Fruit fly (Drosophila melanogaster) whole organism, embryonic: ENCODE data around the gene Eig71Ec.

Source experiments
- Aef1 ChIP-seq: fragments of 200-800 bp; sonication (Bioruptor generic); IDR thresholded peaks from 3 replicates; pipeline ENCODE4 v1.3.6; 2022; ENCODE audit warnings: missing biosample characterization, missing genetic modification characterization
- Atf3 ChIP-seq: fragments of 200-800 bp; sonication (Bioruptor generic); optimal IDR thresholded peaks from 3 replicates; lab custom pipeline; 2016; ENCODE audit warnings: missing biosample characterization, missing genetic modification characterization
- CG10462 ChIP-seq: fragments of 200-800 bp; sonication (Bioruptor generic); optimal IDR thresholded peaks from 2 replicates; lab custom pipeline; 2016; ENCODE audit warnings: missing biosample characterization, missing genetic modification characterization
- CG11093 ChIP-seq: fragments of 200-800 bp; sonication (Bioruptor generic); IDR thresholded peaks from 3 replicates; pipeline ENCODE4 v1.3.6; 2022; ENCODE audit warnings: missing biosample characterization, missing genetic modification characterization
- CG12071 ChIP-seq: fragments of 200-800 bp; sonication (Bioruptor generic); optimal IDR thresholded peaks from 3 replicates; lab custom pipeline; 2018; ENCODE audit warnings: missing biosample characterization, mild to moderate bottlenecking, missing genetic modification characterization
- CG12391 ChIP-seq: fragments of 200-800 bp; sonication (Bioruptor generic); optimal IDR thresholded peaks from 3 replicates; lab custom pipeline; 2018; ENCODE audit warnings: missing biosample characterization, mild to moderate bottlenecking, missing genetic modification characterization, moderate library complexity
- CG13296 ChIP-seq: fragments of 200-800 bp; sonication (Bioruptor generic); optimal IDR thresholded peaks from 3 replicates; lab custom pipeline; 2018; ENCODE audit warnings: missing biosample characterization, mild to moderate bottlenecking, missing genetic modification characterization
- CG14710 ChIP-seq: fragments of 200-800 bp; sonication (Bioruptor generic); optimal IDR thresholded peaks from 3 replicates; lab custom pipeline; 2019; ENCODE audit warnings: missing biosample characterization, mild to moderate bottlenecking, missing genetic modification characterization, moderate library complexity
- CG1529 ChIP-seq: fragments of 200-800 bp; sonication (Bioruptor generic); optimal IDR thresholded peaks from 3 replicates; lab custom pipeline; 2018; ENCODE audit warnings: missing biosample characterization, missing genetic modification characterization
- CG16779 ChIP-seq: fragments of 200-800 bp; sonication (Bioruptor generic); IDR thresholded peaks from 2 replicates; pipeline ENCODE4 v1.3.6; 2022; ENCODE audit warnings: missing biosample characterization, missing genetic modification characterization
- CG2116 ChIP-seq: fragments of 200-800 bp; sonication (Bioruptor generic); optimal IDR thresholded peaks from 3 replicates; lab custom pipeline; 2018; ENCODE audit warnings: missing biosample characterization, mild to moderate bottlenecking, missing genetic modification characterization
- CG2678 ChIP-seq: fragments of 200-800 bp; sonication (Bioruptor generic); optimal IDR thresholded peaks from 3 replicates; lab custom pipeline; 2019; ENCODE audit warnings: missing biosample characterization, mild to moderate bottlenecking, missing genetic modification characterization, moderate library complexity
- CG31388 ChIP-seq: fragments of 200-800 bp; sonication (Bioruptor generic); optimal IDR thresholded peaks from 2 replicates; lab custom pipeline; 2016; ENCODE audit warnings: missing biosample characterization, missing genetic modification characterization
- CG32532 ChIP-seq: fragments of 200-800 bp; sonication (Bioruptor generic); IDR thresholded peaks from 2 replicates; pipeline ENCODE4 v1.3.6; 2022; ENCODE audit warnings: missing biosample characterization, missing genetic modification characterization
- CG3838 ChIP-seq: fragments of 200-800 bp; sonication (Bioruptor generic); optimal IDR thresholded peaks from 3 replicates; lab custom pipeline; 2016; ENCODE audit warnings: missing biosample characterization, missing genetic modification characterization
- CG3995 ChIP-seq: fragments of 200-800 bp; sonication (Bioruptor generic); optimal IDR thresholded peaks from 3 replicates; lab custom pipeline; 2016; ENCODE audit warnings: missing biosample characterization, missing genetic modification characterization
- CG4730 ChIP-seq: fragments of 200-800 bp; sonication (Bioruptor generic); IDR thresholded peaks from 2 replicates; pipeline ENCODE4 v1.3.6; 2022; ENCODE audit warnings: missing biosample characterization, missing genetic modification characterization
- CG7372 ChIP-seq: fragments of 200-800 bp; sonication (Bioruptor generic); IDR thresholded peaks from 2 replicates; pipeline ENCODE4 v1.3.6; 2022; ENCODE audit warnings: missing biosample characterization, missing genetic modification characterization
- CG7745 ChIP-seq: fragments of 200-800 bp; sonication (Bioruptor generic); optimal IDR thresholded peaks from 2 replicates; lab custom pipeline; 2018; ENCODE audit warnings: missing biosample characterization, mild to moderate bottlenecking, missing genetic modification characterization, moderate library complexity
- CG9437 ChIP-seq: fragments of 200-800 bp; sonication (Bioruptor generic); optimal IDR thresholded peaks from 2 replicates; lab custom pipeline; 2018; ENCODE audit warnings: missing biosample characterization, mild to moderate bottlenecking, missing genetic modification characterization
- CG9817 ChIP-seq: fragments of 200-800 bp; sonication (Bioruptor generic); optimal IDR thresholded peaks from 2 replicates; lab custom pipeline; 2018; ENCODE audit warnings: missing biosample characterization, mild to moderate bottlenecking, missing genetic modification characterization, moderate library complexity
- Dek ChIP-seq: fragments of 200-800 bp; sonication (Bioruptor generic); optimal IDR thresholded peaks from 3 replicates; lab custom pipeline; 2019; ENCODE audit warnings: missing biosample characterization, mild to moderate bottlenecking, missing genetic modification characterization, moderate library complexity
- Ets65A ChIP-seq: fragments of 200-800 bp; sonication (Bioruptor generic); peaks from one replicate; lab custom pipeline; 2016; ENCODE audit warnings: missing biosample characterization, missing genetic modification characterization
- Fer3 ChIP-seq: fragments of 200-800 bp; sonication (Bioruptor generic); optimal IDR thresholded peaks from 2 replicates; lab custom pipeline; 2018; ENCODE audit warnings: missing biosample characterization, mild to moderate bottlenecking, missing genetic modification characterization, moderate library complexity
- GATAe ChIP-seq: fragments of 200-800 bp; sonication (Bioruptor generic); conservative IDR thresholded peaks from 2 replicates; pipeline ENCODE4 v1.3.6; 2022; ENCODE audit warnings: missing biosample characterization, missing genetic modification characterization
- HLHmδ ChIP-seq: fragments of 200-800 bp; sonication (Bioruptor generic); optimal IDR thresholded peaks from 2 replicates; lab custom pipeline; 2018; ENCODE audit warnings: missing biosample characterization, mild to moderate bottlenecking, missing genetic modification characterization, moderate library complexity
- Lim3 ChIP-seq: fragments of 200-800 bp; sonication (Bioruptor generic); IDR thresholded peaks from 2 replicates; pipeline ENCODE4 v1.3.6; 2022; ENCODE audit warnings: missing biosample characterization, missing genetic modification characterization
- Med ChIP-seq: fragments of 200-800 bp; sonication (Bioruptor generic); peaks from one replicate; lab custom pipeline; 2016; ENCODE audit warnings: missing biosample characterization, missing genetic modification characterization, mild to moderate bottlenecking, inconsistent platforms, moderate library complexity
- Mes4 ChIP-seq: fragments of 200-800 bp; sonication (Bioruptor generic); optimal IDR thresholded peaks from 2 replicates; lab custom pipeline; 2016; ENCODE audit warnings: missing biosample characterization, missing genetic modification characterization
- Six4 ChIP-seq: fragments of 200-800 bp; sonication (Bioruptor generic); optimal IDR thresholded peaks from 2 replicates; lab custom pipeline; 2016; ENCODE audit warnings: missing biosample characterization, missing genetic modification characterization
- Sry-δ ChIP-seq: fragments of 200-800 bp; sonication (Bioruptor generic); optimal IDR thresholded peaks from 2 replicates; lab custom pipeline; 2016; ENCODE audit warnings: missing biosample characterization, missing genetic modification characterization
- Usf ChIP-seq: fragments of 200-800 bp; sonication (Bioruptor generic); optimal IDR thresholded peaks from 2 replicates; lab custom pipeline; 2017; ENCODE audit warnings: missing genotype, missing biosample characterization, missing genetic modification characterization
- Xrp1 ChIP-seq: fragments of 200-800 bp; sonication (Bioruptor generic); IDR thresholded peaks from 2 replicates; pipeline ENCODE4 v1.3.6; 2022; ENCODE audit warnings: missing biosample characterization, missing genetic modification characterization
- az2 ChIP-seq: fragments of 200-800 bp; sonication (Bioruptor generic); optimal IDR thresholded peaks from 3 replicates; lab custom pipeline; 2016; ENCODE audit warnings: missing biosample characterization, missing genetic modification characterization
- bowl ChIP-seq: fragments of 200-800 bp; sonication (Bioruptor generic); IDR thresholded peaks from 2 replicates; pipeline ENCODE4 v1.3.6; 2022; ENCODE audit warnings: missing biosample characterization, missing genetic modification characterization
- chif ChIP-seq, 2 experiments: fragments of 200-800 bp; sonication (Bioruptor generic); optimal IDR thresholded peaks; 3 replicates each; lab custom pipeline; 2016; ENCODE audit warnings: missing biosample characterization in 2 of 2, missing genetic modification characterization in 2 of 2
- dati ChIP-seq: fragments of 200-800 bp; sonication (Bioruptor generic); IDR thresholded peaks from 2 replicates; pipeline ENCODE4 v1.3.6; 2022; ENCODE audit warnings: missing biosample characterization, missing genetic modification characterization
- gt ChIP-seq: fragments of 200-800 bp; sonication (Bioruptor generic); IDR thresholded peaks from 2 replicates; pipeline ENCODE4 v1.3.6; 2022; ENCODE audit warnings: missing biosample characterization, missing genetic modification characterization
- kay ChIP-seq: fragments of 200-800 bp; sonication (Bioruptor generic); optimal IDR thresholded peaks from 2 replicates; lab custom pipeline; 2016; ENCODE audit warnings: missing biosample characterization, missing genetic modification characterization
- otp ChIP-seq: fragments of 200-800 bp; sonication (Bioruptor generic); IDR thresholded peaks from 3 replicates; pipeline ENCODE4, ENCODE4 v1.3.6; 2022; ENCODE audit warnings: missing biosample characterization, missing genetic modification characterization
- prd ChIP-seq, 3 experiments: fragments of >200 bp in 2 of 3; fragments of 200-800 bp in 1 of 3; sonication (Bioruptor generic) in 1 of 3; optimal IDR thresholded peaks in 2 of 3; IDR thresholded peaks in 1 of 3; 2 replicates in 2 of 3; 3 replicates in 1 of 3; pipeline versions ENCODE4 v1.3.6 to Lab custom; 2017 to 2022; ENCODE audit warnings: missing biosample characterization in 1 of 3, missing genetic modification characterization in 1 of 3
- pum ChIP-seq: fragments of 200-800 bp; sonication (Bioruptor generic); optimal IDR thresholded peaks from 2 replicates; lab custom pipeline; 2016; ENCODE audit warnings: missing biosample characterization, missing genetic modification characterization
- run ChIP-seq: fragments of 200-800 bp; sonication (Bioruptor generic); optimal IDR thresholded peaks from 3 replicates; lab custom pipeline; 2018; ENCODE audit warnings: missing biosample characterization, mild to moderate bottlenecking, missing genetic modification characterization
- sd ChIP-seq: fragments of 200-800 bp; sonication (Bioruptor generic); optimal IDR thresholded peaks from 3 replicates; lab custom pipeline; 2018; ENCODE audit warnings: missing biosample characterization, mild to moderate bottlenecking, missing genetic modification characterization, moderate library complexity
- stc ChIP-seq: fragments of 200-800 bp; sonication (Bioruptor generic); IDR thresholded peaks from 2 replicates; pipeline ENCODE4 v1.3.6; 2022; ENCODE audit warnings: missing biosample characterization, missing genetic modification characterization
- ttk ChIP-seq: fragments of 200-800 bp; sonication (Bioruptor generic); IDR thresholded peaks from 2 replicates; pipeline ENCODE4 v2.1.2; 2022; ENCODE audit warnings: missing biosample characterization, missing genetic modification characterization
- zf30C ChIP-seq: fragments of 200-800 bp; sonication (Bioruptor generic); optimal IDR thresholded peaks from 3 replicates; lab custom pipeline; 2018; ENCODE audit warnings: missing biosample characterization, mild to moderate bottlenecking, missing genetic modification characterization

Eig71Ec gene

DNA sequence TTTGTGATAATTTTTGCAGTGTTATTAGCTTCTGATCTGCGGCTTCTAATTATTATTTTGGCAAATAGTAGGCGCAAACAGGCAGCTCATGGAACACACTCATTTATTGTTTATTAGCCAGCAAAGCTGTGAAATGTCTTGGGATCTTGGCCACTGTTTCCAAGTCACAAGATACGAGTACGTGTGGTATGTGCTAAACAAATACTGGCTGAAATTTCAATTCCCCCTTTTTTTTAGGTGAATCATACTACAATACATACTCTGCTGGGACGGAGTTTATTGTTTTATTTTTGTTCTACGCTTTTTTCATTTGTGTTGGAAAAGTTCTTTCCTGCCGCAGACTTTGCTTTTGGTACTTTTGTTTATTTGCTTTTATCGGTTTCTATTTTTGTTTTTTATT lies 21.0 kb downstream of the Eig71Ec start:
- no peak for TF ChIP-seq zf30C (GFP tag; lab: Kevin White, UChicago)
- TF ChIP-seq Med (GFP tag; lab: Kevin White, UChicago), result peak; percentile 34
- no peak for TF ChIP-seq gt (GFP tag; lab: Robert Waterston, UW)
- TF ChIP-seq sd (tag; lab: Kevin White, UChicago), result peak; percentile 65

DNA sequence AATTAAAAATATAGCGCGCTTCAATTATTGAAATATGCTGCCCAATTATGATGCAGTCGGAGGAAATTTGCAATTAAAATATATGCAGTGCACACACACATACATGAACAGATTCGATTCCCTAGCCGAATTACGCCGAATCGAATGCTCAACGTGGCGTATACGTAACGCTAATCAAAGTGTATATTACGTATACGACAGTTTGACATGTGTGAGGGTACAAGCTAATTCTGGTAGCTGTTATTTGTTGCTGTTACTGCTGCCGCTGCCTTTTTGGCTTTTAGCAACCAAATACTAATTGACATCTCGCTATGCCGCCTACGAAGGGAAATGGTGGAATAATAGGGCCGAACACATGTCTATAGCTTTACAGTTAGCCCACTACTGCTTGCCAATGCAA lies 24.8 kb downstream of the Eig71Ec start:
- peak; percentile 92 for TF ChIP-seq CG7372
- TF ChIP-seq CG16779 (GFP tag; lab: Robert Waterston, UW), result 0 out of 2 replicates have a peak, but pooled peaks have one; percentile 27
- no peak for TF ChIP-seq run (tag; lab: Kevin White, UChicago)
- TF ChIP-seq CG9437 (GFP tag; lab: Kevin White, UChicago), result peak; percentile 31
- TF ChIP-seq Med (GFP tag; lab: Kevin White, UChicago), result peak; percentile 25
- TF ChIP-seq bowl (GFP tag; lab: Robert Waterston, UW), result no peak
- no peak for TF ChIP-seq CG32532
- no peak for TF ChIP-seq CG12071 (GFP tag; lab: Kevin White, UChicago)
- no peak for TF ChIP-seq stc (GFP tag; lab: Robert Waterston, UW)
- TF ChIP-seq CG13296, result no peak
- TF ChIP-seq Ets65A (GFP tag; lab: Kevin White, UChicago), result peak; percentile 52
- no peak for TF ChIP-seq Atf3 (GFP tag; lab: Kevin White, UChicago)
- TF ChIP-seq, all 482 proteins: peak for 5

DNA sequence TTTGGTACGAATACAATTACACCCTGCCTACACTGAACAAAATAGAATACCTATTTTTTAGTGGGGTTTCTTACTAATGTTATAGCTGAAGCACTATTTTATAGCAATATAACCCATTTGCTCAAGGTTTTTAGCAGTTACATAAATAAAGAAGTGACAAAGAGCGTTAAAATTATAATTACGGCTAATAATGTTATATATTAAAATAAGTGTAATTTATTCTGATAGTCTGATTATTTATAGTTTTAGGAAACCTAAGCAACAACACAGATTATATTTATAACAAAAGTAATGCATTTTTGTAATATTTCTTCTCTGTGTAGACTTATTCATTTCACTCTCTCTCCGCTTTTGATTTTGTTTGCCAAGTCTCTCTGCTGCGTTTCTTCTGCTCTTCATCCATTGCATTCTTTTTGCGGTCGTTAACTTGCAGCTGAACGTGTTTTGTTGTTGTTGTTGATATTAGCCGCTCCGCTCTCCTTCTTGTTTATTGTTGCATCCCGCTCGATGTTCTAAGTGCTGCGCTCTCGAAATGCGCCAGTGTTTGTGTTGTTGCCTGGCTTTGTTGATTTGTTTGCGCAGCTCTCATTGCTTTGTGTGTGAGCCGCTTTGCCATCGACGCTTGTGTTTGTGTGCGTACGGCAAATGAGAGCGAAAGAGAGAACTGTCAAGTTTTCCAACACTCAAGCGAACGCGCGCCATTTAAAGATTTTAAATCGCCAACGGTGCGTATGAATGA lies 26.2 kb downstream of the Eig71Ec start:
- TF ChIP-seq CG3838 (GFP tag; lab: Kevin White, UChicago) (peak; percentile 91), CG1529 (GFP tag; lab: Kevin White, UChicago) (peak; percentile 87), CG2116 (peak; percentile 67), Dek (tag; lab: Kevin White, UChicago) (peak; percentile 92), kay (GFP tag; lab: Kevin White, UChicago) (peak; percentile 59), CG3995 (GFP tag; lab: Kevin White, UChicago) (peak; percentile 52), GATAe (GFP tag; lab: Robert Waterston, UW) (peak; percentile 41; the same call in 1 of the 2 replicates), Atf3 (GFP tag; lab: Kevin White, UChicago) (peak; percentile 13), pum (GFP tag; lab: Kevin White, UChicago) (peak; percentile 2), Aef1 (GFP tag; lab: Robert Waterston, UW) (peak; percentile 78), chif (GFP tag; optimal IDR thresholded peaks at IDR 0.05; lab: Kevin White, UChicago) (peak; percentile 23 to 65), Lim3 (GFP tag; lab: Robert Waterston, UW) (no peak), CG11093 (GFP tag; lab: Robert Waterston, UW) (peak; percentile 80; the same call in 2 of the 3 replicates), CG7745 (tag; lab: Kevin White, UChicago) (no peak), prd (optimal IDR thresholded peaks at IDR 0.05; lab: Kevin White, UChicago) (no peak), prd (GFP tag; IDR thresholded peaks at IDR 0.05; lab: Robert Waterston, UW) (peak; percentile 88), CG9817 (tag; lab: Kevin White, UChicago) (peak; percentile 90), CG10462 (peak; percentile 78), Usf (peak; percentile 74), Fer3 (peak; percentile 88), HLHmδ (GFP tag; lab: Kevin White, UChicago) (peak; percentile 65), ttk (GFP tag; lab: Robert Waterston, UW) (peak; percentile 84), otp (GFP tag; lab: Robert Waterston, UW) (peak; percentile 21; the same call in 1 of the 3 replicates), CG14710 (tag; lab: Kevin White, UChicago) (peak; percentile 94), az2 (GFP tag; lab: Kevin White, UChicago) (peak; percentile 89), Six4 (GFP tag; lab: Kevin White, UChicago) (peak; percentile 83), Sry-δ (GFP tag; lab: Kevin White, UChicago) (no peak), CG12391 (tag; lab: Kevin White, UChicago) (peak; percentile 93), dati (no peak), CG2678 (tag; lab: Kevin White, UChicago) (peak; percentile 97), Mes4 (GFP tag; lab: Kevin White, UChicago) (no peak), CG4730 (GFP tag; lab: Robert Waterston, UW) (peak; percentile 78), CG31388 (GFP tag; lab: Kevin White, UChicago) (peak; percentile 55), Xrp1 (GFP tag; lab: Robert Waterston, UW) (peak; percentile 84)
